Fruit fly (Drosophila melanogaster) Kc167 (cell line): Measurements from ENCODE around the gene Orct2.

Source experiments
- Myc ChIP-seq: fragments of >200 bp; optimal IDR thresholded peaks from 2 replicates; lab custom pipeline; 2017; ENCODE audit warnings: missing external identifiers
- h ChIP-seq: fragments of >200 bp; optimal IDR thresholded peaks from 3 replicates; lab custom pipeline; 2018; ENCODE audit warnings: missing external identifiers
- insv ChIP-seq: fragments of >200 bp; optimal IDR thresholded peaks from 3 replicates; lab custom pipeline; 2018; ENCODE audit warnings: missing external identifiers

- TF ChIP-seq insv (lab: Kevin White, UChicago) = no peak
- TF ChIP-seq h = no peak
- TF ChIP-seq Myc = no peak
Measured at dm6 chr3R:24264414-24265363, 8.1 kb upstream of the Orct2 start.
